Worm (Caenorhabditis elegans) whole organism, young adult: ENCODE measurements around the gene tbb-2.

Experiments used
- C06A6.2 ChIP-seq: fragments of 200-800 bp; sonication (Bioruptor generic); conservative IDR thresholded peaks from 2 replicates; pipeline ENCODE4 v1.3.6; 2022; ENCODE audit warnings: missing genetic modification characterization, missing compliant biosample characterization
- D2030.7 ChIP-seq: fragments of 200-800 bp; sonication (Bioruptor generic); IDR thresholded peaks from 2 replicates; pipeline ENCODE4 v1.3.6; 2022; ENCODE audit warnings: missing genetic modification reagents, missing genetic modification characterization, missing compliant biosample characterization
- F10E7.11 ChIP-seq: sonication (generic microtip); optimal IDR thresholded peaks from 2 replicates; lab custom pipeline; 2017; ENCODE audit warnings: mild to moderate bottlenecking, missing genetic modification characterization, moderate library complexity, missing compliant biosample characterization
- F23B12.7 ChIP-seq: sonication (generic microtip); optimal IDR thresholded peaks from 2 replicates; lab custom pipeline; 2017; ENCODE audit warnings: missing genetic modification characterization, mild to moderate bottlenecking, missing compliant biosample characterization, antibody characterized with exemption, moderate library complexity; ENCODE audit not compliant: insufficient read depth
- F33H1.4 ChIP-seq: fragments of 200-800 bp; sonication (Bioruptor generic); IDR thresholded peaks from 2 replicates; pipeline ENCODE4 v1.3.6; 2022; ENCODE audit warnings: missing genetic modification reagents, missing genetic modification characterization, missing compliant biosample characterization
- F39B2.1 ChIP-seq: fragments of 200-800 bp; sonication (Bioruptor generic); IDR thresholded peaks from 2 replicates; pipeline ENCODE4 v1.3.6; 2022; ENCODE audit warnings: missing genetic modification reagents, missing genetic modification characterization, missing compliant biosample characterization
- F52B5.7 ChIP-seq: sonication (generic microtip); optimal IDR thresholded peaks from 2 replicates; lab custom pipeline; 2016; ENCODE audit warnings: mild to moderate bottlenecking, missing genetic modification characterization, missing compliant biosample characterization
- F55B11.4 ChIP-seq: sonication (generic microtip); optimal IDR thresholded peaks from 2 replicates; lab custom pipeline; 2016; ENCODE audit warnings: missing compliant biosample characterization, missing genetic modification characterization, borderline replicate concordance; ENCODE audit not compliant: insufficient read depth
- F57C9.4 ChIP-seq: sonication (generic microtip); optimal IDR thresholded peaks from 2 replicates; lab custom pipeline; 2017; ENCODE audit warnings: mild to moderate bottlenecking, missing genetic modification characterization, missing compliant biosample characterization
- Y53G8AR.9 ChIP-seq: fragments of 200-800 bp; sonication (Bioruptor generic); conservative IDR thresholded peaks from 2 replicates; pipeline ENCODE4 v1.3.6; 2022; ENCODE audit warnings: missing genetic modification reagents, missing genetic modification characterization, missing compliant biosample characterization
- ZK185.1 ChIP-seq: sonication (generic microtip); optimal IDR thresholded peaks from 2 replicates; lab custom pipeline; 2016; ENCODE audit warnings: mild to moderate bottlenecking, missing genetic modification characterization, missing compliant biosample characterization; ENCODE audit not compliant: poor library complexity, severe bottlenecking
- athp-1 ChIP-seq: sonication (generic microtip); optimal IDR thresholded peaks from 2 replicates; lab custom pipeline; 2017; ENCODE audit warnings: mild to moderate bottlenecking, missing genetic modification characterization, missing compliant biosample characterization
- attf-5 ChIP-seq: fragments of 200-800 bp; sonication (Bioruptor generic); optimal IDR thresholded peaks from 2 replicates; lab custom pipeline; 2018; ENCODE audit warnings: mild to moderate bottlenecking, missing genetic modification characterization, missing compliant biosample characterization
- bed-2 ChIP-seq: fragments of 200-800 bp; sonication (Bioruptor generic); IDR thresholded peaks from 2 replicates; pipeline ENCODE4 v1.3.6; 2022; ENCODE audit warnings: missing genetic modification reagents, missing genetic modification characterization, missing compliant biosample characterization
- cebp-1 ChIP-seq, 2 experiments: fragments of 200-800 bp in 1 of 2; sonication (Bioruptor generic) in 1 of 2; sonication (generic microtip) in 1 of 2; IDR thresholded peaks in 1 of 2; optimal IDR thresholded peaks in 1 of 2; 2 replicates each; pipeline versions ENCODE4 v1.3.6 to Lab custom; 2017 to 2022; ENCODE audit warnings: missing compliant biosample characterization in 2 of 2, missing genetic modification characterization in 2 of 2, mild to moderate bottlenecking in 1 of 2, missing genetic modification reagents in 1 of 2, moderate library complexity in 1 of 2
- ceh-27 ChIP-seq: fragments of 200-800 bp; sonication (Bioruptor generic); optimal IDR thresholded peaks from 2 replicates; lab custom pipeline; 2018; ENCODE audit warnings: mild to moderate bottlenecking, missing genetic modification characterization, moderate library complexity, missing compliant biosample characterization
- ceh-79 ChIP-seq: sonication (generic microtip); optimal IDR thresholded peaks from 2 replicates; lab custom pipeline; 2017; ENCODE audit warnings: mild to moderate bottlenecking, missing genetic modification characterization, missing compliant biosample characterization
- dox-1 ChIP-seq: fragments of 200-800 bp; sonication (Bioruptor generic); IDR thresholded peaks from 2 replicates; pipeline ENCODE4 v1.3.6; 2022; ENCODE audit warnings: missing genetic modification reagents, missing genetic modification characterization, missing compliant biosample characterization
- dpl-1 ChIP-seq: fragments of 150-350 bp; optimal IDR thresholded peaks from 2 replicates; lab custom pipeline; 2014; ENCODE audit warnings: missing biosample characterization, missing genetic modification reagents, missing genetic modification characterization
- ets-4 ChIP-seq: fragments of 200-800 bp; sonication (Bioruptor generic); optimal IDR thresholded peaks from 2 replicates; lab custom pipeline; 2018; ENCODE audit warnings: mild to moderate bottlenecking, missing genetic modification characterization, missing compliant biosample characterization
- gei-17 ChIP-seq: fragments of 200-800 bp; sonication (Bioruptor generic); optimal IDR thresholded peaks from 2 replicates; lab custom pipeline; 2018; ENCODE audit warnings: mild to moderate bottlenecking, missing genetic modification characterization, missing compliant biosample characterization
- hmg-1.2 ChIP-seq: fragments of 200-800 bp; sonication (Bioruptor generic); IDR thresholded peaks from 2 replicates; pipeline ENCODE4 v1.3.6; 2022; ENCODE audit warnings: missing genetic modification reagents, missing genetic modification characterization, missing compliant biosample characterization
- lag-1 ChIP-seq: fragments of 200-800 bp; sonication (Bioruptor generic); IDR thresholded peaks from 2 replicates; pipeline ENCODE4 v1.3.6; 2022; ENCODE audit warnings: missing genetic modification reagents, missing genetic modification characterization, missing compliant biosample characterization
- lin-26 ChIP-seq: fragments of 200-800 bp; sonication (Bioruptor generic); IDR thresholded peaks from 2 replicates; pipeline ENCODE4 v1.3.6; 2022; ENCODE audit warnings: missing genetic modification reagents, missing genetic modification characterization, missing compliant biosample characterization
- lin-35 ChIP-seq, 3 experiments: fragments of 150-350 bp in 2 of 3; sonication (generic microtip) in 1 of 3; optimal IDR thresholded peaks; 2 replicates each; lab custom pipeline; 2014 to 2018; ENCODE audit warnings: missing biosample characterization in 3 of 3, missing genetic modification characterization in 3 of 3, missing genetic modification reagents in 3 of 3
- lsl-1 ChIP-seq: fragments of 200-800 bp; sonication (Bioruptor generic); optimal IDR thresholded peaks from 2 replicates; lab custom pipeline; 2018; ENCODE audit warnings: mild to moderate bottlenecking, missing genetic modification characterization, moderate library complexity, missing compliant biosample characterization
- madf-10 ChIP-seq: sonication (generic microtip); optimal IDR thresholded peaks from 2 replicates; lab custom pipeline; 2016; ENCODE audit warnings: mild to moderate bottlenecking, missing genetic modification characterization, missing compliant biosample characterization
- madf-3 ChIP-seq: fragments of 200-800 bp; sonication (Bioruptor generic); IDR thresholded peaks from 2 replicates; pipeline ENCODE4 v1.3.6; 2022; ENCODE audit warnings: missing genetic modification reagents, missing genetic modification characterization, missing compliant biosample characterization
- madf-6 ChIP-seq: fragments of 200-800 bp; sonication (Bioruptor generic); IDR thresholded peaks from 2 replicates; pipeline ENCODE4 v1.3.6; 2022; ENCODE audit warnings: missing genetic modification reagents, missing genetic modification characterization, missing compliant biosample characterization
- mel-28 ChIP-seq: sonication (generic microtip); optimal IDR thresholded peaks from 2 replicates; lab custom pipeline; 2016; ENCODE audit warnings: borderline replicate concordance, mild to moderate bottlenecking, missing genetic modification characterization, missing compliant biosample characterization
- mes-4 ChIP-seq: sonication (generic microtip); optimal IDR thresholded peaks from 2 replicates; lab custom pipeline; 2016; ENCODE audit warnings: missing genotype, missing genetic modification characterization, missing compliant biosample characterization
- nfya-1 ChIP-seq: sonication (generic microtip); optimal IDR thresholded peaks from 2 replicates; lab custom pipeline; 2017; ENCODE audit warnings: antibody characterized with exemption, missing compliant biosample characterization, missing genetic modification characterization, borderline replicate concordance; ENCODE audit not compliant: insufficient read depth
- nhr-80 ChIP-seq: sonication (generic microtip); optimal IDR thresholded peaks from 2 replicates; lab custom pipeline; 2016; ENCODE audit warnings: missing genetic modification characterization, missing compliant biosample characterization
- nhr-90 ChIP-seq: sonication (generic microtip); optimal IDR thresholded peaks from 2 replicates; lab custom pipeline; 2016; ENCODE audit warnings: missing genotype, mild to moderate bottlenecking, missing genetic modification characterization, missing compliant biosample characterization
- pha-4 ChIP-seq: fragments of 150-350 bp; sonication (generic microtip); optimal IDR thresholded peaks from 2 replicates; lab custom pipeline; 2014; ENCODE audit warnings: missing biosample characterization, missing genetic modification reagents, missing genetic modification characterization
- rec-8 ChIP-seq, 2 experiments: sonication (generic microtip); optimal IDR thresholded peaks; 2 replicates each; lab custom pipeline; 2016; ENCODE audit warnings: mild to moderate bottlenecking in 2 of 2, missing genetic modification characterization in 2 of 2, missing genetic modification reagents in 2 of 2, missing genotype in 2 of 2, missing biosample characterization in 1 of 2, missing compliant biosample characterization in 1 of 2, moderate library complexity in 1 of 2
- repo-1 ChIP-seq: sonication (generic microtip); optimal IDR thresholded peaks from 2 replicates; lab custom pipeline; 2017; ENCODE audit warnings: mild to moderate bottlenecking, missing genetic modification characterization, missing compliant biosample characterization
- rpc-1 ChIP-seq, 2 experiments: fragments of 150-350 bp in 1 of 2; sonication (generic microtip) in 1 of 2; optimal IDR thresholded peaks; 2 replicates each; lab custom pipeline; 2014 to 2018; ENCODE audit warnings: missing biosample characterization in 1 of 2, missing genetic modification characterization in 1 of 2, missing genetic modification reagents in 1 of 2, missing genotype in 1 of 2
- sdz-38 ChIP-seq: sonication (generic microtip); optimal IDR thresholded peaks from 2 replicates; lab custom pipeline; 2016; ENCODE audit warnings: missing genotype, missing genetic modification characterization, missing compliant biosample characterization
- snpc-3.4 ChIP-seq: sonication (generic microtip); optimal IDR thresholded peaks from 2 replicates; lab custom pipeline; 2017; ENCODE audit warnings: missing genetic modification characterization, mild to moderate bottlenecking, missing compliant biosample characterization, antibody characterized with exemption, moderate library complexity, missing genotype, missing genetic modification reagents
- somi-1 ChIP-seq: fragments of 200-800 bp; sonication (Bioruptor generic); optimal IDR thresholded peaks from 2 replicates; lab custom pipeline; 2018; ENCODE audit warnings: mild to moderate bottlenecking, missing genetic modification characterization, missing compliant biosample characterization
- sptf-2 ChIP-seq: fragments of 200-800 bp; sonication (Bioruptor generic); optimal IDR thresholded peaks from 2 replicates; lab custom pipeline; 2018; ENCODE audit warnings: mild to moderate bottlenecking, missing genetic modification characterization, missing compliant biosample characterization
- zfh-2 ChIP-seq: fragments of 200-800 bp; sonication (Bioruptor generic); conservative IDR thresholded peaks from 2 replicates; pipeline ENCODE4 v1.3.6; 2022; ENCODE audit warnings: missing genetic modification reagents, missing genetic modification characterization, missing compliant biosample characterization
- zim-3 ChIP-seq: sonication (generic microtip); optimal IDR thresholded peaks from 2 replicates; lab custom pipeline; 2017; ENCODE audit warnings: mild to moderate bottlenecking, missing genetic modification characterization, moderate library complexity, missing compliant biosample characterization
- ztf-26 ChIP-seq: sonication (generic microtip); optimal IDR thresholded peaks from 2 replicates; lab custom pipeline; 2017; ENCODE audit warnings: missing genetic modification characterization, missing compliant biosample characterization
- ztf-3 ChIP-seq: fragments of 200-800 bp; sonication (Bioruptor generic); optimal IDR thresholded peaks from 2 replicates; lab custom pipeline; 2018; ENCODE audit warnings: mild to moderate bottlenecking, missing genetic modification characterization, missing compliant biosample characterization

tbb-2 gene

ce11 chrIII:3979980-3980631 lies 37.3 kb downstream of the tbb-2 start (continued):
- TF ChIP-seq ceh-27 (GFP tag; lab: Kevin White, UChicago) = peak; percentile 15
- TF ChIP-seq F10E7.11 (tag; lab: Kevin White, UChicago) = no peak
- TF ChIP-seq bed-2 (GFP tag; lab: Robert Waterston, UW) = no peak
- TF ChIP-seq mes-4 (tag; lab: Kevin White, UChicago) = no peak
- no peak for TF ChIP-seq gei-17 (GFP tag; lab: Kevin White, UChicago)
- TF ChIP-seq hmg-1.2 = peak; percentile 83; the same call in 1 of the 2 replicates
- TF ChIP-seq ets-4 = no peak
- TF ChIP-seq sdz-38 (tag; lab: Kevin White, UChicago) = no peak
- peak; percentile 57 for TF ChIP-seq repo-1 (tag; lab: Kevin White, UChicago)
- no peak for TF ChIP-seq sptf-2
- TF ChIP-seq ZK185.1 (tag; lab: Kevin White, UChicago) = no peak
- TF ChIP-seq ztf-3 (GFP tag; lab: Kevin White, UChicago) = no peak
- no peak for TF ChIP-seq D2030.7 (GFP tag; lab: Robert Waterston, UW)
- TF ChIP-seq F57C9.4 (tag; lab: Kevin White, UChicago) = no peak
- TF ChIP-seq ceh-79 (tag; lab: Kevin White, UChicago) = no peak
- TF ChIP-seq snpc-3.4 (tag; lab: Kevin White, UChicago) = no peak
- peak; percentile 75 for TF ChIP-seq dox-1 (GFP tag; lab: Robert Waterston, UW)
- TF ChIP-seq F23B12.7 (tag; lab: Kevin White, UChicago) = no peak
- TF ChIP-seq dpl-1 (GFP tag; lab: Kevin White, UChicago) = no peak
- no peak for TF ChIP-seq nhr-90
- TF ChIP-seq Y53G8AR.9 = no peak
- peak; percentile 77 for TF ChIP-seq attf-5 (GFP tag; lab: Kevin White, UChicago)
- TF ChIP-seq F52B5.7 (tag; lab: Kevin White, UChicago) = no peak
- no peak for TF ChIP-seq F39B2.1 (GFP tag; lab: Robert Waterston, UW)
- TF ChIP-seq nhr-80 (tag; lab: Kevin White, UChicago) = peak; percentile 70
- peak; percentile 88 for TF ChIP-seq zfh-2 (GFP tag; lab: Robert Waterston, UW)
- TF ChIP-seq lin-35 (GFP tag; optimal IDR thresholded peaks at IDR 0.05; lab: Kevin White, UChicago) = peak in 1 of 3 experiments; percentile 48
- TF ChIP-seq cebp-1 (GFP tag; IDR thresholded peaks at IDR 0.05; lab: Robert Waterston, UW) = peak; percentile 25; the same call in 1 of the 2 replicates
- TF ChIP-seq cebp-1 (tag; optimal IDR thresholded peaks at IDR 0.05; lab: Kevin White, UChicago) = peak; percentile 67
- TF ChIP-seq madf-10 (tag; lab: Kevin White, UChicago) = peak; percentile 36
- no peak for TF ChIP-seq F33H1.4 (GFP tag; lab: Robert Waterston, UW)
- TF ChIP-seq F55B11.4 = no peak
- peak; percentile 58 for TF ChIP-seq ztf-26 (tag; lab: Kevin White, UChicago)
- TF ChIP-seq nfya-1 (tag; lab: Kevin White, UChicago) = no peak
- no peak for TF ChIP-seq lag-1 (GFP tag; lab: Robert Waterston, UW)
- no peak for TF ChIP-seq athp-1 (tag; lab: Kevin White, UChicago)
- no peak for TF ChIP-seq rpc-1 (optimal IDR thresholded peaks at IDR 0.05; lab: Kevin White, UChicago)
- no peak for TF ChIP-seq rpc-1 (tag; optimal IDR thresholded peaks at IDR 0.05; lab: Kevin White, UChicago)
- TF ChIP-seq somi-1 (GFP tag; lab: Kevin White, UChicago) = peak; percentile 3
- TF ChIP-seq madf-6 (GFP tag; lab: Robert Waterston, UW) = 0 out of 2 replicates have a peak, but pooled peaks have one; percentile 24
- TF ChIP-seq zim-3 (tag; lab: Kevin White, UChicago) = no peak
- TF ChIP-seq pha-4 = no peak
- TF ChIP-seq lsl-1 = no peak
- TF ChIP-seq rec-8 (tag; optimal IDR thresholded peaks at IDR 0.05; lab: Kevin White, UChicago) = no peak
- TF ChIP-seq C06A6.2 (GFP tag; lab: Robert Waterston, UW) = 0 out of 2 replicates have a peak, but pooled peaks have one; percentile 47
- no peak for TF ChIP-seq madf-3 (GFP tag; lab: Robert Waterston, UW)
- TF ChIP-seq lin-26 (GFP tag; lab: Robert Waterston, UW) = 0 out of 2 replicates have a peak, but pooled peaks have one; percentile 19
- no peak for TF ChIP-seq mel-28
